Worm (Caenorhabditis elegans): Measurements from ENCODE around the gene dyc-1.

DNA sequence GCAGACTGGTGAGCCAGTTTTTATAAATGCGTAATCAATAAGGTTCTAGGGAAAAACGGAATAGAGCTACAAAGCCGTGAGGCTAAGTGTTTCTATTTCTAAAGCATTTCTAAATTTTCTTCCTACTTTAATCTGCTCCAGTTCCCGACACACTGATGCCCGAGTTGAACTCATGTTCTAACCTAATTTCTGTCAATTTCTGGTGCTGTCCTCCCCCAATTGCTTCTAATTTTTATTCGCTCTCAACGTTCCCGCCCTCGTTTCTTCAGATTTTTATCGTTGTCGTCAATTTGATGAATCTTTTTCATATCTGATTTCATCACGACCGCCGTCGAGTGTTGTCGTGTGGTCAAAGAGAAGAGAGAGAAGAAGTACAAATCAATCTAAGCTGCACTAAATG lies 19.5 kb upstream of the dyc-1 start:
- TF ChIP-seq mcd-1 (GFP tag; IDR thresholded peaks at IDR 0.05): no peak
- no peak for TF ChIP-seq madf-6 (GFP tag; IDR thresholded peaks at IDR 0.05)
- no peak for TF ChIP-seq K12H6.12 (tag; optimal IDR thresholded peaks at IDR 0.05)
- TF ChIP-seq unc-62 (GFP tag; optimal IDR thresholded peaks at IDR 0.05): no peak

Measured in whole organism, young adult.